Fruit fly (Drosophila melanogaster) whole organism, wandering third instar larva: ENCODE results near the gene Cyp312a1.

ENCODE experiments used
- Dif ChIP-seq: fragments of 200-275, 200-300 bp; sonication (Bioruptor generic); optimal IDR thresholded peaks from 2 replicates; lab custom pipeline; 2018; ENCODE audit warnings: missing biosample characterization, missing genetic modification characterization; ENCODE audit not compliant: partially characterized antibody
- Hnf4 ChIP-seq: fragments of 200-800 bp; sonication (Bioruptor generic); optimal IDR thresholded peaks from 2 replicates; lab custom pipeline; 2016; ENCODE audit warnings: missing biosample characterization, mild to moderate bottlenecking, missing genetic modification characterization
- dl ChIP-seq, 2 experiments: fragments of 175-275, 200-275 bp in 1 of 2; fragments of 200-275 bp in 1 of 2; sonication (Bioruptor generic); optimal IDR thresholded peaks; lab custom pipeline; 2018; ENCODE audit warnings: mild to moderate bottlenecking in 2 of 2, missing biosample characterization in 2 of 2, missing genetic modification characterization in 2 of 2, moderate library complexity in 2 of 2; ENCODE audit not compliant: partially characterized antibody in 2 of 2, insufficient read depth in 1 of 2
- h ChIP-seq: fragments of 200-800 bp; sonication (Bioruptor generic); optimal IDR thresholded peaks from 3 replicates; lab custom pipeline; 2016; ENCODE audit warnings: missing biosample characterization, mild to moderate bottlenecking, missing genetic modification characterization
- pan ChIP-seq: fragments of >200 bp; optimal IDR thresholded peaks from 2 replicates; lab custom pipeline; 2017

dm6 chr3L:18164804-18165203, 32.3 kb upstream of the Cyp312a1 start:
- no peak for TF ChIP-seq dl (GFP tag; optimal IDR thresholded peaks at IDR 0.05; lab: Kevin White, UChicago; ENCODE audit: insufficient read depth in 1 of 2, partially characterized antibody in 2 of 2)
- TF ChIP-seq pan (lab: Kevin White, UChicago) = no peak
- TF ChIP-seq Hnf4 (GFP tag; lab: Kevin White, UChicago) = no peak
- TF ChIP-seq Dif (GFP tag; lab: Kevin White, UChicago) = no peak
- TF ChIP-seq h (GFP tag; lab: Kevin White, UChicago) = no peak
